Fruit fly (Drosophila melanogaster) whole organism, embryonic: ENCODE measurements around the gene CG10513.

ENCODE experiments used
- CG12104 ChIP-seq: fragments of 200-800 bp; sonication (Bioruptor generic); optimal IDR thresholded peaks from 3 replicates; lab custom pipeline; 2016; ENCODE audit warnings: missing biosample characterization, missing genetic modification characterization
- CG12299 ChIP-seq: fragments of 200-800 bp; sonication (Bioruptor generic); optimal IDR thresholded peaks from 2 replicates; lab custom pipeline; 2018; ENCODE audit warnings: missing biosample characterization, mild to moderate bottlenecking, missing genetic modification characterization
- CG14014 ChIP-seq: fragments of 200-800 bp; sonication (Bioruptor generic); IDR thresholded peaks from 2 replicates; pipeline ENCODE4 v1.3.6; 2022; ENCODE audit warnings: missing biosample characterization, missing genetic modification characterization
- CG6765 ChIP-seq: fragments of 200-800 bp; sonication (Bioruptor generic); optimal IDR thresholded peaks from 3 replicates; lab custom pipeline; 2017; ENCODE audit warnings: missing biosample characterization, mild to moderate bottlenecking, missing genetic modification characterization
- CrebB ChIP-seq: fragments of 200-800 bp; sonication (Bioruptor generic); optimal IDR thresholded peaks from 3 replicates; lab custom pipeline; 2018; ENCODE audit warnings: missing biosample characterization, mild to moderate bottlenecking, missing genetic modification characterization
- Drgx ChIP-seq: fragments of 200-800 bp; sonication (Bioruptor generic); IDR thresholded peaks from 2 replicates; pipeline ENCODE4 v1.3.6; 2022; ENCODE audit warnings: missing biosample characterization, missing genetic modification characterization
- Med ChIP-seq: fragments of 200-800 bp; sonication (Bioruptor generic); peaks from one replicate; lab custom pipeline; 2016; ENCODE audit warnings: missing biosample characterization, missing genetic modification characterization, mild to moderate bottlenecking, inconsistent platforms, moderate library complexity
- dmrt99B ChIP-seq: fragments of 200-800 bp; sonication (Bioruptor generic); optimal IDR thresholded peaks from 2 replicates; lab custom pipeline; 2018; ENCODE audit warnings: missing biosample characterization, mild to moderate bottlenecking, missing genetic modification characterization, moderate library complexity
- lov ChIP-seq, 2 experiments: fragments of 200-800 bp in 1 of 2; fragments of >200 bp in 1 of 2; sonication (Bioruptor generic) in 1 of 2; IDR thresholded peaks in 1 of 2; optimal IDR thresholded peaks in 1 of 2; 2 replicates in 1 of 2; 3 replicates in 1 of 2; pipeline versions ENCODE4 v1.3.6 to Lab custom; 2017 to 2022; ENCODE audit warnings: missing biosample characterization in 1 of 2, missing genetic modification characterization in 1 of 2
- pros ChIP-seq: fragments of 200-800 bp; sonication (Bioruptor generic); optimal IDR thresholded peaks from 3 replicates; lab custom pipeline; 2019; ENCODE audit warnings: missing biosample characterization, mild to moderate bottlenecking, missing genetic modification characterization, moderate library complexity

DNA sequence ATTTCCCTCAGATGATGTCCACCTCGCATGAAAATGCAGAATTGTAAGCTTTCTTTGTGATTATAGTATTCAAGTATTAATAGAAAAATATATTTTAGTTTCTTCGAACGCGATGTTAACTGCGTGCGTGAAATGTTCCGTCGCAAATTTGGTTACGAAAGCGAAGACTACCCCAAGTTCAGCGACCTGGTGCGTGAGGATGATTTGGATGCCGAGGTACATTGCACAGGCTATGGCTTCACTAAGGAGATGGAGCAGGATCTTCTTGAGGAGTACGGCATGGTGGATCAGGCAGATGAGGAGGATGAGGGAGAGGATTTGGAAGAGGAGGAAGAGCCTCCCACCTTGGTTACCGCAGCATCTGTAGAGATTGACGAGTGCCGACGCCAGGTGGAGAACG is 10.3 kb downstream of the CG10513 start:
- no peak for TF ChIP-seq dmrt99B
- no peak for TF ChIP-seq CG14014
- TF ChIP-seq lov (optimal IDR thresholded peaks at IDR 0.05; lab: Kevin White, UChicago), result no peak
- no peak for TF ChIP-seq lov (GFP tag; IDR thresholded peaks at IDR 0.05; lab: Robert Waterston, UW)
- TF ChIP-seq Med, result no peak
- TF ChIP-seq Drgx, result no peak
- no peak for TF ChIP-seq CG6765
- TF ChIP-seq pros (GFP tag; lab: Kevin White, UChicago), result no peak
- TF ChIP-seq CrebB (tag; lab: Kevin White, UChicago), result no peak
- TF ChIP-seq CG12299 (tag; lab: Kevin White, UChicago), result no peak
- no peak for TF ChIP-seq CG12104
